Worm (Caenorhabditis elegans) whole organism, young adult: ENCODE data around the gene C15H9.9.

ENCODE experiments used
- B0019.2 ChIP-seq: fragments of 200-800 bp; sonication (Bioruptor generic); conservative IDR thresholded peaks from 2 replicates; pipeline ENCODE4 v1.3.6; 2022; ENCODE audit warnings: missing genetic modification reagents, missing genetic modification characterization, missing compliant biosample characterization
- C17E4.6 ChIP-seq: fragments of 200-800 bp; sonication (Bioruptor generic); IDR thresholded peaks from 2 replicates; pipeline ENCODE4 v1.3.6; 2022; ENCODE audit warnings: missing genetic modification reagents, missing genetic modification characterization, missing compliant biosample characterization
- D2030.7 ChIP-seq: fragments of 200-800 bp; sonication (Bioruptor generic); IDR thresholded peaks from 2 replicates; pipeline ENCODE4 v1.3.6; 2022; ENCODE audit warnings: missing genetic modification reagents, missing genetic modification characterization, missing compliant biosample characterization
- F49E8.2 ChIP-seq: sonication (generic microtip); optimal IDR thresholded peaks from 3 replicates; lab custom pipeline; 2017; ENCODE audit warnings: missing genetic modification characterization, mild to moderate bottlenecking, missing compliant biosample characterization, antibody characterized with exemption, moderate library complexity; ENCODE audit not compliant: insufficient read depth
- F52B5.7 ChIP-seq: sonication (generic microtip); optimal IDR thresholded peaks from 2 replicates; lab custom pipeline; 2016; ENCODE audit warnings: mild to moderate bottlenecking, missing genetic modification characterization, missing compliant biosample characterization
- F55B11.4 ChIP-seq: sonication (generic microtip); optimal IDR thresholded peaks from 2 replicates; lab custom pipeline; 2016; ENCODE audit warnings: missing compliant biosample characterization, missing genetic modification characterization, borderline replicate concordance; ENCODE audit not compliant: insufficient read depth
- K12H6.12 ChIP-seq: fragments of 200-800 bp; sonication (Bioruptor generic); optimal IDR thresholded peaks from 2 replicates; lab custom pipeline; 2018; ENCODE audit warnings: mild to moderate bottlenecking, missing genetic modification characterization, missing compliant biosample characterization
- Y53F4B.3 ChIP-seq: fragments of 200-800 bp; sonication (Bioruptor generic); IDR thresholded peaks from 2 replicates; pipeline ENCODE4 v1.3.6; 2022; ENCODE audit warnings: missing genetic modification reagents, missing genetic modification characterization, missing compliant biosample characterization
- Y53G8AR.9 ChIP-seq: fragments of 200-800 bp; sonication (Bioruptor generic); conservative IDR thresholded peaks from 2 replicates; pipeline ENCODE4 v1.3.6; 2022; ENCODE audit warnings: missing genetic modification reagents, missing genetic modification characterization, missing compliant biosample characterization
- akir-1 ChIP-seq: fragments of 200-800 bp; sonication (Bioruptor generic); optimal IDR thresholded peaks from 2 replicates; lab custom pipeline; 2018; ENCODE audit warnings: mild to moderate bottlenecking, missing genetic modification characterization, moderate library complexity, missing compliant biosample characterization
- aptf-2 ChIP-seq: fragments of 200-800 bp; sonication (Bioruptor generic); conservative IDR thresholded peaks from 2 replicates; pipeline ENCODE4 v1.3.6; 2022; ENCODE audit warnings: missing genetic modification reagents, missing genetic modification characterization, missing compliant biosample characterization
- cebp-2 ChIP-seq: fragments of 200-800 bp; sonication (Bioruptor generic); IDR thresholded peaks from 2 replicates; pipeline ENCODE4 v1.3.6; 2022; ENCODE audit warnings: missing genetic modification characterization, missing compliant biosample characterization
- ceh-100 ChIP-seq: fragments of 200-800 bp; sonication (Bioruptor generic); IDR thresholded peaks from 2 replicates; pipeline ENCODE4 v1.3.6; 2022; ENCODE audit warnings: missing genetic modification reagents, missing genetic modification characterization, missing compliant biosample characterization
- ceh-79 ChIP-seq: sonication (generic microtip); optimal IDR thresholded peaks from 2 replicates; lab custom pipeline; 2017; ENCODE audit warnings: mild to moderate bottlenecking, missing genetic modification characterization, missing compliant biosample characterization
- dox-1 ChIP-seq: fragments of 200-800 bp; sonication (Bioruptor generic); IDR thresholded peaks from 2 replicates; pipeline ENCODE4 v1.3.6; 2022; ENCODE audit warnings: missing genetic modification reagents, missing genetic modification characterization, missing compliant biosample characterization
- egl-18 ChIP-seq: fragments of 200-800 bp; sonication (Bioruptor generic); IDR thresholded peaks from 2 replicates; pipeline ENCODE4 v1.3.6; 2022; ENCODE audit warnings: missing genetic modification reagents, missing genetic modification characterization, missing compliant biosample characterization
- egl-44 ChIP-seq: fragments of 200-800 bp; sonication (Bioruptor generic); IDR thresholded peaks from 2 replicates; pipeline ENCODE4 v1.3.6; 2022; ENCODE audit warnings: missing genetic modification reagents, missing genetic modification characterization, missing compliant biosample characterization
- ets-4 ChIP-seq: fragments of 200-800 bp; sonication (Bioruptor generic); optimal IDR thresholded peaks from 2 replicates; lab custom pipeline; 2018; ENCODE audit warnings: mild to moderate bottlenecking, missing genetic modification characterization, missing compliant biosample characterization
- him-1 ChIP-seq: sonication (generic microtip); optimal IDR thresholded peaks from 2 replicates; lab custom pipeline; 2016; ENCODE audit warnings: missing genotype, missing genetic modification reagents, missing genetic modification characterization, missing compliant biosample characterization
- hlh-12 ChIP-seq: sonication (generic microtip); optimal IDR thresholded peaks from 2 replicates; lab custom pipeline; 2016; ENCODE audit warnings: missing genetic modification characterization, missing compliant biosample characterization
- let-607 ChIP-seq, 2 experiments: fragments of 200-800 bp in 1 of 2; sonication (Bioruptor generic) in 1 of 2; sonication (generic microtip) in 1 of 2; optimal IDR thresholded peaks; 2 replicates each; lab custom pipeline; 2016 to 2018; ENCODE audit warnings: mild to moderate bottlenecking in 2 of 2, missing compliant biosample characterization in 2 of 2, missing genetic modification characterization in 2 of 2, moderate library complexity in 2 of 2, missing genotype in 1 of 2
- lin-40 ChIP-seq: sonication (generic microtip); optimal IDR thresholded peaks from 2 replicates; lab custom pipeline; 2016; ENCODE audit warnings: missing genetic modification characterization, mild to moderate bottlenecking, missing compliant biosample characterization, missing genotype, missing genetic modification reagents
- lsy-27 ChIP-seq: sonication (generic microtip); optimal IDR thresholded peaks from 2 replicates; lab custom pipeline; 2017; ENCODE audit warnings: missing genetic modification characterization, mild to moderate bottlenecking, missing compliant biosample characterization, antibody characterized with exemption, missing genotype, borderline replicate concordance; ENCODE audit not compliant: insufficient read depth
- madf-3 ChIP-seq: fragments of 200-800 bp; sonication (Bioruptor generic); IDR thresholded peaks from 2 replicates; pipeline ENCODE4 v1.3.6; 2022; ENCODE audit warnings: missing genetic modification reagents, missing genetic modification characterization, missing compliant biosample characterization
- mes-4 ChIP-seq: sonication (generic microtip); optimal IDR thresholded peaks from 2 replicates; lab custom pipeline; 2016; ENCODE audit warnings: missing genotype, missing genetic modification characterization, missing compliant biosample characterization
- nfya-1 ChIP-seq: sonication (generic microtip); optimal IDR thresholded peaks from 2 replicates; lab custom pipeline; 2017; ENCODE audit warnings: antibody characterized with exemption, missing compliant biosample characterization, missing genetic modification characterization, borderline replicate concordance; ENCODE audit not compliant: insufficient read depth
- nfyb-1 ChIP-seq: fragments of 200-800 bp; sonication (Bioruptor generic); IDR thresholded peaks from 2 replicates; pipeline ENCODE4 v1.3.6; 2022; ENCODE audit warnings: missing genetic modification reagents, missing genetic modification characterization, missing compliant biosample characterization
- nhr-120 ChIP-seq: fragments of 200-800 bp; sonication (Bioruptor generic); IDR thresholded peaks from 2 replicates; pipeline ENCODE4 v1.3.6; 2022; ENCODE audit warnings: missing genetic modification characterization, missing compliant biosample characterization
- nhr-179 ChIP-seq: sonication (generic microtip); optimal IDR thresholded peaks from 2 replicates; lab custom pipeline; 2016; ENCODE audit warnings: mild to moderate bottlenecking, missing genetic modification characterization, missing compliant biosample characterization
- nhr-80 ChIP-seq: sonication (generic microtip); optimal IDR thresholded peaks from 2 replicates; lab custom pipeline; 2016; ENCODE audit warnings: missing genetic modification characterization, missing compliant biosample characterization
- pbrm-1 ChIP-seq: fragments of 200-800 bp; sonication (Bioruptor generic); IDR thresholded peaks from 2 replicates; pipeline ENCODE4 v1.3.6; 2022; ENCODE audit warnings: missing genetic modification reagents, missing genetic modification characterization, missing compliant biosample characterization
- repo-1 ChIP-seq: sonication (generic microtip); optimal IDR thresholded peaks from 2 replicates; lab custom pipeline; 2017; ENCODE audit warnings: mild to moderate bottlenecking, missing genetic modification characterization, missing compliant biosample characterization
- sea-2 ChIP-seq: fragments of 200-800 bp; sonication (Bioruptor generic); IDR thresholded peaks from 2 replicates; pipeline ENCODE4 v1.3.6; 2022; ENCODE audit warnings: missing genetic modification characterization, missing compliant biosample characterization
- snpc-1.1 ChIP-seq: sonication (generic microtip); optimal IDR thresholded peaks from 2 replicates; lab custom pipeline; 2017; ENCODE audit warnings: missing genetic modification characterization, mild to moderate bottlenecking, missing compliant biosample characterization, antibody characterized with exemption, moderate library complexity, missing genotype, missing genetic modification reagents; ENCODE audit not compliant: insufficient read depth
- snpc-1.3 ChIP-seq: sonication (generic microtip); optimal IDR thresholded peaks from 2 replicates; lab custom pipeline; 2017; ENCODE audit warnings: missing genetic modification characterization, mild to moderate bottlenecking, missing compliant biosample characterization, antibody characterized with exemption, moderate library complexity, missing genotype, missing genetic modification reagents; ENCODE audit not compliant: insufficient read depth
- snpc-3.4 ChIP-seq: sonication (generic microtip); optimal IDR thresholded peaks from 2 replicates; lab custom pipeline; 2017; ENCODE audit warnings: missing genetic modification characterization, mild to moderate bottlenecking, missing compliant biosample characterization, antibody characterized with exemption, moderate library complexity, missing genotype, missing genetic modification reagents
- zfh-2 ChIP-seq: fragments of 200-800 bp; sonication (Bioruptor generic); conservative IDR thresholded peaks from 2 replicates; pipeline ENCODE4 v1.3.6; 2022; ENCODE audit warnings: missing genetic modification reagents, missing genetic modification characterization, missing compliant biosample characterization
- ztf-18 ChIP-seq: sonication (generic microtip); optimal IDR thresholded peaks from 2 replicates; lab custom pipeline; 2016; ENCODE audit warnings: missing genotype, mild to moderate bottlenecking, missing genetic modification characterization, missing compliant biosample characterization
- ztf-28 ChIP-seq: fragments of 200-800 bp; sonication (Bioruptor generic); IDR thresholded peaks from 2 replicates; pipeline ENCODE4 v1.3.6; 2022; ENCODE audit warnings: missing genetic modification reagents, missing genetic modification characterization, missing compliant biosample characterization

Gene C15H9.9

ce11 chrX:6129277-6129676, 1.2 kb upstream of the C15H9.9 start (continued):
- TF ChIP-seq ceh-100 (GFP tag; lab: Robert Waterston, UW) (no peak), F52B5.7 (tag; lab: Kevin White, UChicago) (no peak), nfyb-1 (no peak), zfh-2 (GFP tag; lab: Robert Waterston, UW) (no peak), let-607 (tag; optimal IDR thresholded peaks at IDR 0.05; lab: Kevin White, UChicago) (peak in 1 of 2 experiments; percentile 12), D2030.7 (GFP tag; lab: Robert Waterston, UW) (no peak), snpc-3.4 (tag; lab: Kevin White, UChicago) (no peak), Y53G8AR.9 (GFP tag; lab: Robert Waterston, UW) (no peak), him-1 (tag; lab: Kevin White, UChicago) (no peak), lsy-27 (tag; lab: Kevin White, UChicago) (no peak), egl-44 (GFP tag; lab: Robert Waterston, UW) (no peak), Y53F4B.3 (no peak), K12H6.12 (tag; lab: Kevin White, UChicago) (no peak), dox-1 (peak; percentile 41; the same call in 1 of the 2 replicates), nhr-179 (tag; lab: Kevin White, UChicago) (no peak), ceh-79 (tag; lab: Kevin White, UChicago) (no peak), F49E8.2 (tag; lab: Kevin White, UChicago) (no peak), aptf-2 (GFP tag; lab: Robert Waterston, UW) (no peak), ztf-28 (no peak), F55B11.4 (tag; lab: Kevin White, UChicago) (no peak), repo-1 (tag; lab: Kevin White, UChicago) (no peak), hlh-12 (tag; lab: Kevin White, UChicago) (no peak), nhr-80 (tag; lab: Kevin White, UChicago) (peak; percentile 88), lin-40 (tag; lab: Kevin White, UChicago) (peak; percentile 2), ztf-18 (tag; lab: Kevin White, UChicago) (no peak), mes-4 (tag; lab: Kevin White, UChicago) (no peak)

ce11 chrX:6128773-6129172, 698 bp upstream of the C15H9.9 start:
- no peak for TF ChIP-seq snpc-1.3 (tag; lab: Kevin White, UChicago)

- no peak for TF ChIP-seq egl-18 (GFP tag; lab: Robert Waterston, UW)
- no peak for TF ChIP-seq nhr-120 (GFP tag; lab: Robert Waterston, UW)
- no peak for TF ChIP-seq nfya-1 (tag; lab: Kevin White, UChicago)
- no peak for TF ChIP-seq pbrm-1 (GFP tag; lab: Robert Waterston, UW)
- no peak for TF ChIP-seq ets-4
- no peak for TF ChIP-seq cebp-2 (GFP tag; lab: Robert Waterston, UW)
- TF ChIP-seq C17E4.6 (GFP tag; lab: Robert Waterston, UW), result no peak
- no peak for TF ChIP-seq akir-1 (GFP tag; lab: Kevin White, UChicago)
- no peak for TF ChIP-seq B0019.2 (GFP tag; lab: Robert Waterston, UW)
- no peak for TF ChIP-seq snpc-1.1 (tag; lab: Kevin White, UChicago)
- TF ChIP-seq sea-2 (GFP tag; lab: Robert Waterston, UW), result no peak
- no peak for TF ChIP-seq madf-3 (GFP tag; lab: Robert Waterston, UW)
- no peak for TF ChIP-seq Y53G8AR.9 (GFP tag; lab: Robert Waterston, UW)
- TF ChIP-seq F52B5.7 (tag; lab: Kevin White, UChicago), result no peak
Measured at ce11 chrX:6122026-6122425, 6.0 kb downstream of the C15H9.9 start, which contains the start of gene nnt-1. Gene nnt-1, plus strand, starts transcription at chrX:6122311.
